Worm (Caenorhabditis elegans): Measurements from ENCODE around the gene lgc-16.

The lgc-16 gene

ce11 chrX:12158641-12159040 is 40.2 kb downstream of the lgc-16 start:
- TF ChIP-seq hmg-4 (GFP tag; optimal IDR thresholded peaks at IDR 0.05) (no peak), ceh-36 (tag; optimal IDR thresholded peaks at IDR 0.05) (peak; percentile 18)

ce11 chrX:12160002-12160690 is 41.7 kb downstream of the lgc-16 start, which contains the start of gene F57G12.2:
F57G12.2 (minus strand) TSS chrX:12160052.
- TF ChIP-seq tbx-11 (GFP tag; IDR thresholded peaks at IDR 0.05), result no peak
- TF ChIP-seq ama-1 (optimal IDR thresholded peaks at IDR 0.05), result no peak
- no peak for TF ChIP-seq sea-1 (GFP tag; conservative IDR thresholded peaks at IDR 0.05)
- no peak for TF ChIP-seq hnd-1 (tag; optimal IDR thresholded peaks at IDR 0.05)
- TF ChIP-seq tbx-37 (GFP tag; conservative IDR thresholded peaks at IDR 0.05), result no peak

ce11 chrX:12162659-12163058 is 44.2 kb downstream of the lgc-16 start:
- TF ChIP-seq aly-1 (tag; optimal IDR thresholded peaks at IDR 0.05) (no peak), tra-4 (tag; optimal IDR thresholded peaks at IDR 0.05) (no peak)

ce11 chrX:12164047-12164446 is 45.6 kb downstream of the lgc-16 start:
- TF ChIP-seq flt-1 (GFP tag; IDR thresholded peaks at IDR 0.05) (no peak), ceh-36 (tag; optimal IDR thresholded peaks at IDR 0.05) (no peak), tra-4 (tag; optimal IDR thresholded peaks at IDR 0.05) (no peak), sea-1 (GFP tag; conservative IDR thresholded peaks at IDR 0.05) (no peak), hmbx-1 (tag; optimal IDR thresholded peaks at IDR 0.05) (no peak), hmg-4 (GFP tag; optimal IDR thresholded peaks at IDR 0.05) (no peak), hnd-1 (tag; optimal IDR thresholded peaks at IDR 0.05) (no peak), tbx-37 (GFP tag; conservative IDR thresholded peaks at IDR 0.05) (no peak), F13C5.2 (tag; optimal IDR thresholded peaks at IDR 0.05) (no peak), ama-1 (optimal IDR thresholded peaks at IDR 0.05) (no peak), ceh-13 (GFP tag; optimal IDR thresholded peaks at IDR 0.05) (no peak), ets-7 (tag; optimal IDR thresholded peaks at IDR 0.05) (no peak), aly-1 (tag; optimal IDR thresholded peaks at IDR 0.05) (no peak), pes-1 (GFP tag; IDR thresholded peaks at IDR 0.05) (no peak), B0310.2 (tag; optimal IDR thresholded peaks at IDR 0.05) (no peak), scrt-1 (GFP tag; IDR thresholded peaks at IDR 0.05) (no peak), tbx-11 (GFP tag; IDR thresholded peaks at IDR 0.05) (no peak)

ce11 chrX:12164943-12165342 is 46.5 kb downstream of the lgc-16 start:
- TF ChIP-seq tbx-37 (GFP tag; conservative IDR thresholded peaks at IDR 0.05) (no peak), flt-1 (GFP tag; IDR thresholded peaks at IDR 0.05) (no peak), hnd-1 (tag; optimal IDR thresholded peaks at IDR 0.05) (no peak), F13C5.2 (tag; optimal IDR thresholded peaks at IDR 0.05) (no peak), tbx-11 (GFP tag; IDR thresholded peaks at IDR 0.05) (no peak), hmbx-1 (tag; optimal IDR thresholded peaks at IDR 0.05) (no peak), aly-1 (tag; optimal IDR thresholded peaks at IDR 0.05) (no peak), ama-1 (optimal IDR thresholded peaks at IDR 0.05) (no peak), ceh-36 (tag; optimal IDR thresholded peaks at IDR 0.05) (no peak), pes-1 (GFP tag; IDR thresholded peaks at IDR 0.05) (no peak), B0310.2 (tag; optimal IDR thresholded peaks at IDR 0.05) (no peak), hmg-4 (GFP tag; optimal IDR thresholded peaks at IDR 0.05) (no peak), scrt-1 (GFP tag; IDR thresholded peaks at IDR 0.05) (no peak), ceh-13 (GFP tag; optimal IDR thresholded peaks at IDR 0.05) (no peak), sea-1 (GFP tag; conservative IDR thresholded peaks at IDR 0.05) (no peak)

ce11 chrX:12167632-12168377 is 49.4 kb downstream of the lgc-16 start:
- TF ChIP-seq F13C5.2 (tag; optimal IDR thresholded peaks at IDR 0.05) (no peak), ceh-13 (GFP tag; optimal IDR thresholded peaks at IDR 0.05) (no peak), hnd-1 (tag; optimal IDR thresholded peaks at IDR 0.05) (no peak), hmg-4 (GFP tag; optimal IDR thresholded peaks at IDR 0.05) (no peak), ets-7 (tag; optimal IDR thresholded peaks at IDR 0.05) (no peak), B0310.2 (tag; optimal IDR thresholded peaks at IDR 0.05) (no peak)

- TF ChIP-seq pes-1 (GFP tag; IDR thresholded peaks at IDR 0.05) (no peak), ets-7 (tag; optimal IDR thresholded peaks at IDR 0.05) (no peak), F13C5.2 (tag; optimal IDR thresholded peaks at IDR 0.05) (no peak), hmg-4 (GFP tag; optimal IDR thresholded peaks at IDR 0.05) (no peak), ama-1 (optimal IDR thresholded peaks at IDR 0.05) (peak; percentile 5)
Observed at ce11 chrX:12168765-12169164, 50.3 kb downstream of the lgc-16 start.

ce11 chrX:12169390-12169789 is 51.0 kb downstream of the lgc-16 start:
- TF ChIP-seq ama-1 (optimal IDR thresholded peaks at IDR 0.05) (peak; percentile 38), ceh-36 (tag; optimal IDR thresholded peaks at IDR 0.05) (no peak)
